1 worm cellular context compared by ENCODE assay signal in the genomic region with DNA sequence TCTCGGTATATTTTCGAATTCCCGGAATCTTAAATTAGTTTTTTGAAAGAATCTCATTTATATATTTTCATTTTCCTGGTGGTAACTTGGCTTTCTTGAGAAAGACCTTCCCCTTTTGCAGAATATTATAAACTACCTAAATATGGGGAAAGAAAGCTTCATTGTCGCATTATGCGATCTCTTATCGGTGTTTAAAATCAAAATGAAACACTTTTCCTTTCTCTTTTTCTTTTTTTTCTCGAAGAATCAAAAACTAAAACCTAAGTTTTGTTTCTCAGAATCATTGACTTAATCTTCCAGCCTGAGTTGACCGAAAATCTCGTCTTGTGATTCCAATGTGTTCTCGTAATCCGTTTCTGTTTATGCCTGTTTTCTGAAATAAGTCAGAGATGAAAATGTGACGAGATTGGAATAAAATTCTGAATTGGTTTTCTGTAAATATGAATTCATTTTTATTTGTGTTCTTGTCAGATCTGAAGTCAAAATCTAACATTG.
TF ChIP-seq lines count a peak whose summit lies in the region.

No protein-coding gene starts in this region.

TF ChIP-seq in whole organism, L1 larva, 84 proteins besides CTCF, POLR2A, EP300 and RAD21 (continued from another document):
- TF ChIP-seq nhr-11 (tag; optimal IDR thresholded peaks at IDR 0.05; lab: Kevin White, UChicago) (no peak), lin-35 (GFP tag; optimal IDR thresholded peaks at IDR 0.05; lab: Kevin White, UChicago) (no peak), ceh-82 (tag; optimal IDR thresholded peaks at IDR 0.05; lab: Kevin White, UChicago) (no peak), nhr-19 (GFP tag; conservative IDR thresholded peaks at IDR 0.05; lab: Robert Waterston, UW) (no peak), unc-62 (GFP tag; optimal IDR thresholded peaks at IDR 0.05; lab: Kevin White, UChicago) (no peak), unc-86 (tag; optimal IDR thresholded peaks at IDR 0.05; lab: Kevin White, UChicago) (no peak), nhr-47 (tag; optimal IDR thresholded peaks at IDR 0.05; lab: Kevin White, UChicago) (no peak), swsn-7 (tag; optimal IDR thresholded peaks at IDR 0.05; lab: Kevin White, UChicago) (no peak), nhr-71 (tag; optimal IDR thresholded peaks at IDR 0.05; lab: Kevin White, UChicago) (peak; percentile 50), pag-3 (tag; optimal IDR thresholded peaks at IDR 0.05; lab: Kevin White, UChicago; ENCODE audit: borderline replicate concordance, insufficient read depth) (no peak), hlh-4 (tag; optimal IDR thresholded peaks at IDR 0.05; lab: Kevin White, UChicago) (no peak), ztf-4 (tag; optimal IDR thresholded peaks at IDR 0.05; lab: Kevin White, UChicago) (no peak), C34B4.2 (tag; optimal IDR thresholded peaks at IDR 0.05; lab: Kevin White, UChicago) (no peak), unc-130 (tag; optimal IDR thresholded peaks at IDR 0.05; lab: Kevin White, UChicago) (no peak), elt-2 (tag; optimal IDR thresholded peaks at IDR 0.05; lab: Kevin White, UChicago) (no peak), dpl-1 (GFP tag; optimal IDR thresholded peaks at IDR 0.05; lab: Kevin White, UChicago) (no peak)
